Fruit fly (Drosophila melanogaster): ENCODE data around the gene CG1750.

The CG1750 gene

dm6 chr3R:31252093-31252962 is 2.4 kb downstream of the CG1750 start, which contains the start of the genes qless and mRpL32 (continued):
- TF ChIP-seq psq (GFP tag; optimal IDR thresholded peaks at IDR 0.05) (no peak), fru (GFP tag; optimal IDR thresholded peaks at IDR 0.05) (peak; percentile 55), Hr83 (GFP tag; optimal IDR thresholded peaks at IDR 0.05; ENCODE audit: poor library complexity, severe bottlenecking) (peak; percentile 16)

dm6 chr3R:31251130-31251770 is 3.5 kb downstream of the CG1750 start:
- TF ChIP-seq Hr78 (GFP tag; optimal IDR thresholded peaks at IDR 0.05) (no peak), h (GFP tag; optimal IDR thresholded peaks at IDR 0.05) (no peak), CG32264 (GFP tag; optimal IDR thresholded peaks at IDR 0.05) (no peak)

- TF ChIP-seq jim (GFP tag; optimal IDR thresholded peaks at IDR 0.05) (no peak), usp (GFP tag; optimal IDR thresholded peaks at IDR 0.05) (no peak)
These were observed 4.2 kb downstream of the CG1750 start for dm6 chr3R:31250426-31251034.

dm6 chr3R:31248245-31248644 is 6.5 kb downstream of the CG1750 start:
- TF ChIP-seq sage (GFP tag; optimal IDR thresholded peaks at IDR 0.05) (no peak), Dif (GFP tag; optimal IDR thresholded peaks at IDR 0.05; ENCODE audit: partially characterized antibody) (no peak), ey (GFP tag; optimal IDR thresholded peaks at IDR 0.05) (no peak), dsf (GFP tag; optimal IDR thresholded peaks at IDR 0.05; ENCODE audit: borderline replicate concordance) (no peak), N (GFP tag; optimal IDR thresholded peaks at IDR 0.05) (no peak), OdsH (GFP tag; optimal IDR thresholded peaks at IDR 0.05) (no peak), GATAd (GFP tag; optimal IDR thresholded peaks at IDR 0.05) (no peak), pan (optimal IDR thresholded peaks at IDR 0.05) (no peak), CG9705 (GFP tag; optimal IDR thresholded peaks at IDR 0.05) (no peak), Dfd (GFP tag; optimal IDR thresholded peaks at IDR 0.05) (no peak), psq (GFP tag; optimal IDR thresholded peaks at IDR 0.05) (no peak), Sp1 (GFP tag; optimal IDR thresholded peaks at IDR 0.05) (no peak), tai (GFP tag; optimal IDR thresholded peaks at IDR 0.05) (no peak), Myc (optimal IDR thresholded peaks at IDR 0.05) (no peak), Mio (GFP tag; optimal IDR thresholded peaks at IDR 0.05) (no peak), Abd-B (GFP tag; optimal IDR thresholded peaks at IDR 0.05) (no peak)

dm6 chr3R:31247281-31247995 is 7.3 kb downstream of the CG1750 start:
- TF ChIP-seq N (GFP tag; optimal IDR thresholded peaks at IDR 0.05) (no peak), lola (GFP tag; optimal IDR thresholded peaks at IDR 0.05) (no peak), woc (GFP tag; optimal IDR thresholded peaks at IDR 0.05) (no peak), dmrt93B (GFP tag; optimal IDR thresholded peaks at IDR 0.05) (no peak), ey (GFP tag; optimal IDR thresholded peaks at IDR 0.05) (no peak), Sp1 (GFP tag; optimal IDR thresholded peaks at IDR 0.05) (no peak), tai (GFP tag; optimal IDR thresholded peaks at IDR 0.05) (no peak), sage (GFP tag; optimal IDR thresholded peaks at IDR 0.05) (no peak), psq (GFP tag; optimal IDR thresholded peaks at IDR 0.05) (no peak), dsf (GFP tag; optimal IDR thresholded peaks at IDR 0.05; ENCODE audit: borderline replicate concordance) (no peak), Dfd (GFP tag; optimal IDR thresholded peaks at IDR 0.05) (no peak), brk (GFP tag; optimal IDR thresholded peaks at IDR 0.05) (no peak), CG32264 (GFP tag; optimal IDR thresholded peaks at IDR 0.05) (no peak), Rel (GFP tag; optimal IDR thresholded peaks at IDR 0.05) (no peak), Rel (tag; optimal IDR thresholded peaks at IDR 0.05) (no peak), CG9705 (GFP tag; optimal IDR thresholded peaks at IDR 0.05) (no peak), pan (optimal IDR thresholded peaks at IDR 0.05) (no peak), dl (GFP tag; optimal IDR thresholded peaks at IDR 0.05; ENCODE audit: insufficient read depth in 1 of 2, partially characterized antibody in 2 of 2) (no peak), Hnf4 (GFP tag; optimal IDR thresholded peaks at IDR 0.05) (no peak), Hr78 (GFP tag; optimal IDR thresholded peaks at IDR 0.05) (no peak), usp (GFP tag; optimal IDR thresholded peaks at IDR 0.05) (no peak), Abd-B (GFP tag; optimal IDR thresholded peaks at IDR 0.05) (no peak), h (GFP tag; optimal IDR thresholded peaks at IDR 0.05) (peak; percentile 13), OdsH (GFP tag; optimal IDR thresholded peaks at IDR 0.05) (no peak), Mio (GFP tag; optimal IDR thresholded peaks at IDR 0.05) (no peak), sv (GFP tag; optimal IDR thresholded peaks at IDR 0.05) (peak; percentile 21), Jra (GFP tag; optimal IDR thresholded peaks at IDR 0.05) (no peak), rgr (GFP tag; optimal IDR thresholded peaks at IDR 0.05) (no peak), fru (GFP tag; optimal IDR thresholded peaks at IDR 0.05) (peak; percentile 37), Vsx2 (GFP tag; optimal IDR thresholded peaks at IDR 0.05; ENCODE audit: partially characterized antibody) (no peak), Myc (optimal IDR thresholded peaks at IDR 0.05) (no peak), Hr83 (GFP tag; optimal IDR thresholded peaks at IDR 0.05; ENCODE audit: poor library complexity, severe bottlenecking) (no peak), GATAd (GFP tag; optimal IDR thresholded peaks at IDR 0.05) (no peak)

Data from whole organism, wandering third instar larva.